Fruit fly (Drosophila melanogaster): ENCODE measurements around the gene Cln3.

Cln3 gene

DNA sequence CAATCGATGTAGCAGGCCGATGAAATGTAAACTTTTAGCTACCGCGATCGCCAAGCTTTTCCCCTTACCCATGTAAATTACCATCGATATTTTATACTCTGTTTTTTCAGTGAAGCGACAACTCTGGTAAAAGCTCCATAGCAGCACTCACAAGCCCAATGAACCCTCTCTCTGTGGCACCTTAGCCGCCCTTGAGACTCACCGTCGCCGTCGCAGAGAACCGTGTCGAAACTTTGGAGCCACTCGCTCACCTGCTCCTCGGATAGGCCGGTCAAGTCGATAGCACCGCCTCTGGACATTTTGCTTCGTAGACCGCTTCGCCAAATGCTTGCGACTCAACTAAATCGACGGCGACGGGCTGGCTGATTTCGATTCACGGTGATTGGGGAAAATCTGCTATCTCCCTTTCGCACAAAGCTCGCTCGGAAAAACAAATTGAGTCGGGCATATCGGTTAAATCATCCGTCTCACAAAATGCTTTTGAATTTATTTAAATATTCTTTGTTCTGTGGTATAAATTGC is 27.2 kb upstream of the Cln3 start, which contains the start of gene CG5577:
TSS of gene CG5577 (minus strand) at position 343 of the 522 bp plus-strand sequence.
- TF ChIP-seq Met (GFP tag; optimal IDR thresholded peaks at IDR 0.05) (peak; percentile 29), Hr4 (GFP tag; optimal IDR thresholded peaks at IDR 0.05) (peak; percentile 13), CG34406 (GFP tag; optimal IDR thresholded peaks at IDR 0.05) (peak; percentile 3), pdm3 (GFP tag; optimal IDR thresholded peaks at IDR 0.05) (peak; percentile 13), CG7368 (GFP tag; optimal IDR thresholded peaks at IDR 0.05) (no peak), CG8632 (GFP tag; optimal IDR thresholded peaks at IDR 0.05) (peak; percentile 8), Eip78C (GFP tag) (peak; percentile 63), vri (GFP tag; optimal IDR thresholded peaks at IDR 0.05) (peak; percentile 42), CG16779 (tag; optimal IDR thresholded peaks at IDR 0.05) (peak; percentile 8), CG6792 (GFP tag; optimal IDR thresholded peaks at IDR 0.05) (no peak), Sox102F (GFP tag; optimal IDR thresholded peaks at IDR 0.05) (peak; percentile 48), svp (GFP tag) (peak; percentile 95), eg (GFP tag; IDR thresholded peaks at IDR 0.05) (peak; percentile 6; the same call in 1 of the 3 replicates), Sox14 (GFP tag; optimal IDR thresholded peaks at IDR 0.05) (peak; percentile 32), CG3919 (GFP tag; optimal IDR thresholded peaks at IDR 0.05) (peak; percentile 18), Ets21C (GFP tag; optimal IDR thresholded peaks at IDR 0.05) (no peak), Sox15 (GFP tag; optimal IDR thresholded peaks at IDR 0.05) (no peak), topi (GFP tag; optimal IDR thresholded peaks at IDR 0.05) (no peak)

DNA sequence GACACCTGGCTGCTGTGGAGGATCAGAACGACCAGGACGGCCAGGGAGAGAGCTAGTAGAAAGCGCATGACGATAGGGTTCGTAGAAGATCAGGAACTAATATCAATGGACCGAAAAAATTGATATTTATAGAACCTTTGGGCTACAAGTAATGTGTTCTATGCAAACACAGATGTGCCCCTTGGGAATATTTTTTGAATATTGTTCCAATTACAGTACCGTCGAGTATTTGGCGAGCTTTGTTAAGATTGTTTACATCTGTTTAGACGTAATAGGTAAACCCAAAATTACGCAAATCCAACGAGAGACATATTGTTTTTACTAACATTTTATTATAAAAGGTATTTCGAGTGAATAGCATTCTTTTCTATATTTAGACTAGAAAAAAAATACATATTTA is 21.2 kb upstream of the Cln3 start, which contains the start of gene CG32189:
TSS of gene CG32189 (minus strand) at position 101 of the 400 bp plus-strand sequence.
- TF ChIP-seq lz (GFP tag; optimal IDR thresholded peaks at IDR 0.05), result no peak
- no peak for TF ChIP-seq Met (GFP tag; optimal IDR thresholded peaks at IDR 0.05)
- no peak for TF ChIP-seq CG8119 (GFP tag; IDR thresholded peaks at IDR 0.05)
- TF ChIP-seq Hr38 (GFP tag; optimal IDR thresholded peaks at IDR 0.05), result no peak
- TF ChIP-seq CG6854 (GFP tag; optimal IDR thresholded peaks at IDR 0.05), result no peak
- TF ChIP-seq dsx (GFP tag; optimal IDR thresholded peaks at IDR 0.05; ENCODE audit: poor library complexity, severe bottlenecking), result no peak
- no peak for TF ChIP-seq Ets21C (GFP tag; optimal IDR thresholded peaks at IDR 0.05)
- TF ChIP-seq spab (GFP tag; optimal IDR thresholded peaks at IDR 0.05), result no peak
- TF ChIP-seq Sox14 (GFP tag; optimal IDR thresholded peaks at IDR 0.05), result no peak
- no peak for TF ChIP-seq Eip75B (GFP tag; optimal IDR thresholded peaks at IDR 0.05)
- no peak for TF ChIP-seq CG7368 (GFP tag; optimal IDR thresholded peaks at IDR 0.05)
- TF ChIP-seq CG11294 (GFP tag; IDR thresholded peaks at IDR 0.05), result no peak
- TF ChIP-seq CG6792 (GFP tag; optimal IDR thresholded peaks at IDR 0.05), result no peak
- no peak for TF ChIP-seq fkh (GFP tag; optimal IDR thresholded peaks at IDR 0.05)
- no peak for TF ChIP-seq Gug (GFP tag; IDR thresholded peaks at IDR 0.05)
- TF ChIP-seq Eip93F (GFP tag; optimal IDR thresholded peaks at IDR 0.05), result no peak
- no peak for TF ChIP-seq Smox (GFP tag; optimal IDR thresholded peaks at IDR 0.05)
- no peak for TF ChIP-seq cyc (GFP tag; optimal IDR thresholded peaks at IDR 0.05)

- TF ChIP-seq CG8632 (GFP tag; optimal IDR thresholded peaks at IDR 0.05), result no peak
- no peak for TF ChIP-seq fkh (GFP tag; optimal IDR thresholded peaks at IDR 0.05)
- no peak for TF ChIP-seq CG3919 (GFP tag; optimal IDR thresholded peaks at IDR 0.05)
- no peak for TF ChIP-seq Lpt (GFP tag; optimal IDR thresholded peaks at IDR 0.05)
- TF ChIP-seq esn (GFP tag; optimal IDR thresholded peaks at IDR 0.05), result no peak
- TF ChIP-seq CG7368 (GFP tag; optimal IDR thresholded peaks at IDR 0.05), result no peak
- no peak for TF ChIP-seq salr (GFP tag; optimal IDR thresholded peaks at IDR 0.05)
Measured at dm6 chr3L:17833525-17833924, 19.6 kb upstream of the Cln3 start, which contains the start of gene CG32188. TSS of gene CG32188 (minus strand) at chr3L:17833625.

- no peak for TF ChIP-seq CG34406 (GFP tag; optimal IDR thresholded peaks at IDR 0.05)
- TF ChIP-seq CG31627 (GFP tag; optimal IDR thresholded peaks at IDR 0.05), result no peak
- no peak for TF ChIP-seq Ets21C (GFP tag; optimal IDR thresholded peaks at IDR 0.05)
- TF ChIP-seq Hr39 (GFP tag; optimal IDR thresholded peaks at IDR 0.05), result no peak
- TF ChIP-seq Ets96B (tag; optimal IDR thresholded peaks at IDR 0.05), result no peak
- no peak for TF ChIP-seq CG9139 (GFP tag; optimal IDR thresholded peaks at IDR 0.05)
- no peak for TF ChIP-seq CG7368 (GFP tag; optimal IDR thresholded peaks at IDR 0.05)
- TF ChIP-seq CG11762 (GFP tag; optimal IDR thresholded peaks at IDR 0.05; ENCODE audit: insufficient read depth), result no peak
- no peak for TF ChIP-seq CG8119 (GFP tag; IDR thresholded peaks at IDR 0.05)
- no peak for TF ChIP-seq CG15336 (GFP tag; IDR thresholded peaks at IDR 0.05)
- TF ChIP-seq CG6163 (GFP tag; IDR thresholded peaks at IDR 0.05), result no peak
- no peak for TF ChIP-seq topi (GFP tag; optimal IDR thresholded peaks at IDR 0.05)
- no peak for TF ChIP-seq Sox15 (GFP tag; optimal IDR thresholded peaks at IDR 0.05)
Measured at dm6 chr3L:17822784-17823383, 9.0 kb upstream of the Cln3 start, which contains the start of the genes Ir75c and Grd. TSS of gene Ir75c (minus strand) at chr3L:17822834. TSS of gene Grd (plus strand) at chr3L:17823333.

Data from whole organism, prepupa.